Fruit fly (Drosophila melanogaster) whole organism, adult: ENCODE results near the gene CG31415.

Experiments used
- CG11617 ChIP-seq: fragments of 200-800 bp; sonication (Bioruptor generic); optimal IDR thresholded peaks from 2 replicates; lab custom pipeline; 2017; ENCODE audit warnings: mild to moderate bottlenecking, missing biosample characterization, missing genetic modification reagents, missing genetic modification characterization
- CG12768 ChIP-seq: fragments of 200-800 bp; sonication (Bioruptor generic); optimal IDR thresholded peaks from 2 replicates; lab custom pipeline; 2017; ENCODE audit warnings: missing biosample characterization, missing genetic modification characterization, mild to moderate bottlenecking, moderate library complexity, missing genetic modification reagents
- CG14711 ChIP-seq: fragments of 200-800 bp; sonication (Bioruptor generic); optimal IDR thresholded peaks from 2 replicates; lab custom pipeline; 2018; ENCODE audit warnings: missing biosample characterization, mild to moderate bottlenecking, missing genetic modification characterization, moderate library complexity
- CG1620 ChIP-seq: fragments of 200-800 bp; sonication (Bioruptor generic); optimal IDR thresholded peaks from 2 replicates; lab custom pipeline; 2016; ENCODE audit warnings: missing biosample characterization, missing genetic modification characterization
- CG33017 ChIP-seq: fragments of 200-800 bp; sonication (Bioruptor generic); optimal IDR thresholded peaks from 2 replicates; lab custom pipeline; 2018; ENCODE audit warnings: missing biosample characterization, mild to moderate bottlenecking, missing genetic modification characterization, moderate library complexity
- CG5204 ChIP-seq: fragments of 200-800 bp; sonication (Bioruptor generic); optimal IDR thresholded peaks from 2 replicates; lab custom pipeline; 2016; ENCODE audit warnings: missing biosample characterization, missing genetic modification characterization
- CG7045 ChIP-seq: fragments of 200-800 bp; sonication (Bioruptor generic); optimal IDR thresholded peaks from 2 replicates; lab custom pipeline; 2017; ENCODE audit warnings: missing biosample characterization, mild to moderate bottlenecking, missing genetic modification characterization
- CG7101 ChIP-seq: fragments of 200-800 bp; sonication (Bioruptor generic); optimal IDR thresholded peaks from 2 replicates; lab custom pipeline; 2018; ENCODE audit warnings: missing biosample characterization, mild to moderate bottlenecking, missing genetic modification characterization, moderate library complexity
- Clk ChIP-seq: fragments of 200-800 bp; sonication (Bioruptor generic); optimal IDR thresholded peaks from 2 replicates; lab custom pipeline; 2017; ENCODE audit warnings: missing biosample characterization, missing genetic modification characterization
- Crg-1 ChIP-seq: fragments of 200-800 bp; sonication (Bioruptor generic); optimal IDR thresholded peaks from 2 replicates; lab custom pipeline; 2016; ENCODE audit warnings: missing biosample characterization, missing genetic modification characterization
- Hr96 ChIP-seq: fragments of 200-800 bp; sonication (Bioruptor generic); optimal IDR thresholded peaks from 2 replicates; lab custom pipeline; 2016; ENCODE audit warnings: missing biosample characterization, missing genetic modification characterization
- Mnt ChIP-seq: fragments of 200-800 bp; sonication (Bioruptor generic); optimal IDR thresholded peaks from 2 replicates; lab custom pipeline; 2016; ENCODE audit warnings: missing biosample characterization, mild to moderate bottlenecking, missing genetic modification characterization
- bab1 ChIP-seq: fragments of 200-800 bp; sonication (Bioruptor generic); optimal IDR thresholded peaks from 3 replicates; lab custom pipeline; 2019; ENCODE audit warnings: missing biosample characterization, mild to moderate bottlenecking, missing genetic modification characterization, moderate library complexity
- cic ChIP-seq: fragments of 200-800 bp; sonication (Bioruptor generic); optimal IDR thresholded peaks from 2 replicates; lab custom pipeline; 2017; ENCODE audit warnings: missing biosample characterization, mild to moderate bottlenecking, missing genetic modification characterization, moderate library complexity
- cnc ChIP-seq, 2 experiments: fragments of >200 bp; optimal IDR thresholded peaks; 2 replicates each; lab custom pipeline; 2017
- kay ChIP-seq: fragments of 200-800 bp; sonication (Bioruptor generic); peaks from one replicate; lab custom pipeline; 2016; ENCODE audit warnings: missing biosample characterization, missing genetic modification characterization, borderline replicate concordance
- ovo ChIP-seq: fragments of 200-800 bp; sonication (Bioruptor generic); optimal IDR thresholded peaks from 2 replicates; lab custom pipeline; 2016; ENCODE audit warnings: missing biosample characterization, missing genetic modification characterization
- pad ChIP-seq: fragments of 200-800 bp; sonication (Bioruptor generic); optimal IDR thresholded peaks from 3 replicates; lab custom pipeline; 2017; ENCODE audit warnings: missing biosample characterization, missing genetic modification characterization, mild to moderate bottlenecking, moderate library complexity, missing genetic modification reagents
- tj ChIP-seq: fragments of 200-800 bp; sonication (Bioruptor generic); optimal IDR thresholded peaks from 3 replicates; lab custom pipeline; 2017; ENCODE audit warnings: missing biosample characterization, mild to moderate bottlenecking, missing genetic modification characterization, moderate library complexity
- toe ChIP-seq: fragments of 200-800 bp; sonication (Bioruptor generic); optimal IDR thresholded peaks from 2 replicates; lab custom pipeline; 2016; ENCODE audit warnings: missing biosample characterization, missing genetic modification characterization

CG31415 gene

DNA sequence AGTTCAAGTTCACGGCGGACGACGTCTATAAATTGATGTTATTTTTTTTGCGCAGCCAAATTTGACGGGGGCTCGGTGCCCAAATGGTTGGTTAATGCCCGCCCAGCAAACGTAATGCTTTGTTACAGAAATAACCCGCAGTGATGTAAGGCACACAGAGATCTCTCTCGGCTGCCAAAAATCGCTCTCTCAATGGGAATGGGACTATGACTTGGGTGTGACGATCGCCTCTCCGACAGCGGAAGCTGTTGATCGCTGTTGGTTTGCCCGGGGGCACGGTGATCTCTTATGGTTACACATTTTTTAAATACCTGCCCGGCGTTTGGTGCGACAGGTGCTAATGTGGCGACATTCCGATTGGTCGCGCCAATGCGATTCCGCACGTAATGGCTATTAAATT lies 26.8 kb downstream of the CG31415 start:
- TF ChIP-seq CG5204 (GFP tag; lab: Kevin White, UChicago): no peak
- TF ChIP-seq CG11617 (GFP tag; lab: Kevin White, UChicago): no peak
- TF ChIP-seq toe: no peak
- no peak for TF ChIP-seq CG14711 (tag; lab: Kevin White, UChicago)
- no peak for TF ChIP-seq CG7101 (tag; lab: Kevin White, UChicago)
- TF ChIP-seq Mnt (GFP tag; lab: Kevin White, UChicago): no peak

DNA sequence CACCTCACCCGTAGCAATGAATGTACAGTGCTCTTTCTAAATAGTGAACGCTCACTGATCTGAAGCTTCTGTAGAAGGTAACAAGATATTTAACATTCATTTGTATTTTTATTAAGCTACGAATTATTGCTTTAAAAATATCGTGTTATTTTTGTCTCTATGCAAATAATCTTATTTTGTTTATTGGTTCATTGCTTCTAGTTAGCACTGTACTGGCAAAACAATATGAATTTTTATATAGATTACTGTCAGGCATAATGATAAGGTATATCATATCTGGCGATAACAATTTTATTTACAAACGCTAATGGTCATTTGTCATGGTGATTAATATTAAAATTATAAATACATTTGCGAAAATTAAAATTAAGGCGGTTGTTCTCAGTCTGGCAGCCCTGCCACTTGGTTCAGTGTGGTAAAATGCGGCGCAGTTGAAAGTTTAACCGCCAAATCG lies 28.2 kb downstream of the CG31415 start, which contains the start of gene CG9471:
CG9471 (minus strand) TSS at position 24 of the 454 bp plus-strand sequence.
- peak; percentile 84 for TF ChIP-seq pad
- peak; percentile 92 for TF ChIP-seq CG14711 (tag; lab: Kevin White, UChicago)
- TF ChIP-seq CG7045: peak; percentile 94
- peak; percentile 91 for TF ChIP-seq Clk
- TF ChIP-seq Crg-1 (GFP tag; lab: Kevin White, UChicago): peak; percentile 88
- TF ChIP-seq CG1620: peak; percentile 95
- TF ChIP-seq cic (GFP tag; lab: Kevin White, UChicago): peak; percentile 94
- TF ChIP-seq ovo (GFP tag; lab: Kevin White, UChicago): peak; percentile 88
- TF ChIP-seq CG5204 (GFP tag; lab: Kevin White, UChicago): peak; percentile 97
- TF ChIP-seq CG12768 (GFP tag; lab: Kevin White, UChicago): peak; percentile 97
- peak; percentile 98 for TF ChIP-seq bab1
- no peak for TF ChIP-seq kay (GFP tag; lab: Kevin White, UChicago)
- peak; percentile 78 for TF ChIP-seq tj
- no peak for TF ChIP-seq cnc (optimal IDR thresholded peaks at IDR 0.05; lab: Kevin White, UChicago)
- peak; percentile 95 for TF ChIP-seq Hr96
- TF ChIP-seq CG7101 (tag; lab: Kevin White, UChicago): peak; percentile 97
- peak; percentile 96 for TF ChIP-seq CG11617 (GFP tag; lab: Kevin White, UChicago)
- peak; percentile 92 for TF ChIP-seq Mnt (GFP tag; lab: Kevin White, UChicago)
- TF ChIP-seq toe: peak; percentile 96
- TF ChIP-seq CG33017 (tag; lab: Kevin White, UChicago): peak; percentile 98

DNA sequence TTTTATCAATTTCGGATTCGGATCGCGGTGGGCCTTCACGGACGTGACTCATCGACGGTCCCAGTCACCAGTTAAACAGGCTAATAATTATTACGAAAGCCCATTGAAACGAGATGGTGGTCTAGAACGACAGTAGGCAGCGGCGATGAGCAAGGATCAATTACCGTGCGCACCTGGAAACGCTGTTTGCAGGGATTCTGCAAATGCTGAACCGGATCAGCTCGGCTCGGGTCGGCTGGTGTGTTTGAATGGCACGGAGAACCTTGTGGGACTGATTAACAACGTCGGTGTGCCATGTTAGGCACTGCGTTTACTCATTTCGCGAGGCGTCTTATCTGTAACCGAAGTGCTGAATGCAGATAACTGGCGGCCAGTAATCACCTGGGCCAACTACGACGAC lies 30.8 kb downstream of the CG31415 start, which contains the start of gene Whamy:
Whamy (minus strand) TSS at position 273 of the 400 bp plus-strand sequence.
- peak; percentile 12 for TF ChIP-seq CG33017 (tag; lab: Kevin White, UChicago)
- no peak for TF ChIP-seq toe
- TF ChIP-seq cnc (optimal IDR thresholded peaks at IDR 0.05; lab: Kevin White, UChicago): no peak
- TF ChIP-seq pad: no peak
- TF ChIP-seq CG12768 (GFP tag; lab: Kevin White, UChicago): peak; percentile 5
- TF ChIP-seq Mnt (GFP tag; lab: Kevin White, UChicago): peak; percentile 36
- peak; percentile 92 for TF ChIP-seq cic (GFP tag; lab: Kevin White, UChicago)
- TF ChIP-seq CG11617 (GFP tag; lab: Kevin White, UChicago): no peak

DNA sequence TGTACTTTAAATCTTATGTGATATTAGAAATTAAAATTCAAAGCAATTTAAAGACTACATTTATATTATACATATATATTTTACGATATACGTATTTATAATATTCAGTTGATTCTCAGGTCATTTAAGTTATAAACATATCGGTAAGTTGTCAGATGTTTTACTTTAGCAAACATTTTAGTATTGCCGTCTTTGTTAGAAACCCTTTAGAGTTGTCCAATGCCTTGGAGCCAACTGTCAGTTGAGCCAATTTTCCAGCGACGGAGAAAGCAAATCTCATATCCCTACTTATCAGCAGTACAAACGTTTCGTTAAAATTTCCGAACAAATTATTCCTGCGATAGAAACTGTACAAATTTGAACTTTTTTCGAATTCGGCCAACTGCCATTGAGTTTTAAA lies 31.5 kb downstream of the CG31415 start, which contains the start of gene topi:
topi (plus strand) TSS at position 301 of the 400 bp plus-strand sequence.
- TF ChIP-seq CG14711 (tag; lab: Kevin White, UChicago) (no peak), Mnt (GFP tag; lab: Kevin White, UChicago) (no peak), toe (no peak), pad (no peak), cic (GFP tag; lab: Kevin White, UChicago) (no peak), Crg-1 (GFP tag; lab: Kevin White, UChicago) (no peak), tj (no peak), CG11617 (GFP tag; lab: Kevin White, UChicago) (no peak), CG12768 (GFP tag; lab: Kevin White, UChicago) (no peak), cnc (optimal IDR thresholded peaks at IDR 0.05; lab: Kevin White, UChicago) (no peak), CG1620 (no peak), bab1 (no peak), Hr96 (no peak), ovo (GFP tag; lab: Kevin White, UChicago) (no peak), CG7101 (tag; lab: Kevin White, UChicago) (no peak)

DNA sequence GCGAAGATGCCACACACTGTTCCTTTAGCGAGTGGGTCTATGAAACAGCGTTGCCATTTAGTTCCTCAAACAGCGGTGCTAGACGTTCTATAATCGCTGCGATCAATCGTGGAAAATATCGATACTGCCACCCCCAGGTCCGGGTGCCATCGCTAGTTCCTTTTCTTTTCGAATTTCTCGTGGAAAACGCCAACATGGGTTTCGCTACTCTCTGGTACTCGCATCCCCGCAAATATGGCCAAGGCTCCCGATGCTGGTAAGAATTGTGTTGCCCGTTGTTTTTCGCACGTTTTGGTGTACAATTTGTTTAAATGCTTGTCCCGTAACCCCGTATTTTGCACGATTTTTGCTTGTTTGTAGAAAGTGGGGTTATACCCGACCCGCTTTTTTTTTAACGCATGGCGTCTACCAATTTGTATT lies 34.6 kb downstream of the CG31415 start, which contains the start of gene RpS29:
RpS29 (plus strand) TSS at position 102 of the 420 bp plus-strand sequence.
- TF ChIP-seq tj: peak; percentile 50
- peak; percentile 53 for TF ChIP-seq CG33017 (tag; lab: Kevin White, UChicago)
- TF ChIP-seq pad: peak; percentile 71
- peak; percentile 73 for TF ChIP-seq ovo (GFP tag; lab: Kevin White, UChicago)
- peak; percentile 90 for TF ChIP-seq Mnt (GFP tag; lab: Kevin White, UChicago)
- TF ChIP-seq CG1620: peak; percentile 94
- TF ChIP-seq CG12768 (GFP tag; lab: Kevin White, UChicago): peak; percentile 70
- TF ChIP-seq CG14711 (tag; lab: Kevin White, UChicago): peak; percentile 69
- peak; percentile 86 for TF ChIP-seq CG7101 (tag; lab: Kevin White, UChicago)
- peak; percentile 62 for TF ChIP-seq Clk
- TF ChIP-seq Crg-1 (GFP tag; lab: Kevin White, UChicago): peak; percentile 93
- TF ChIP-seq CG5204 (GFP tag; lab: Kevin White, UChicago): no peak
- TF ChIP-seq toe: peak; percentile 92
- peak; percentile 74 for TF ChIP-seq cic (GFP tag; lab: Kevin White, UChicago)
- TF ChIP-seq CG11617 (GFP tag; lab: Kevin White, UChicago): peak; percentile 83
- TF ChIP-seq bab1: peak; percentile 93
- TF ChIP-seq CG7045: peak; percentile 42
- no peak for TF ChIP-seq cnc (optimal IDR thresholded peaks at IDR 0.05; lab: Kevin White, UChicago)
- TF ChIP-seq Hr96: peak; percentile 87
- no peak for TF ChIP-seq kay (GFP tag; lab: Kevin White, UChicago)

DNA sequence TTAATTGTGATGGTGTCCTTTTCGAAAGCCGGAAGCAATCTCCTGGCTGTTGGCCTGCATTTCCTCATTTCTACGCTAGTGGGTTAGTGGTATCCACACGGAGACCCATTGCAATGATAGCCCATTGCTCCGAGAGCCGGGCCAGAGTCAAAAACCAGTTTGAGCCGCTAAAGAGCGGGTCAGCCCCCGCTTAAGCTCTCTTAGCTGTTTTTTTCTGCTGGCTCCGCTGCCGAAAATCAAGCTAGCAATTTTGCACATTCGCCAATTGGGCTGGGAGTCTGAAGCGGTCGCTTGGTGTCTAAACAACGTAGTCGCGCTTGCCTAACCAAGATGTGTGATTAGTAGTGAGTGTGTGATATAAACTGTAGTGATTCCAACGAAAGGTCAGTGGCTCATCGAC lies 36.4 kb downstream of the CG31415 start, which contains the start of gene CG12947:
CG12947 (plus strand) TSS at position 301 of the 400 bp plus-strand sequence.
- TF ChIP-seq CG1620: no peak
- no peak for TF ChIP-seq Mnt (GFP tag; lab: Kevin White, UChicago)
- no peak for TF ChIP-seq pad
- no peak for TF ChIP-seq ovo (GFP tag; lab: Kevin White, UChicago)
- no peak for TF ChIP-seq bab1
- no peak for TF ChIP-seq cnc (optimal IDR thresholded peaks at IDR 0.05; lab: Kevin White, UChicago)
- TF ChIP-seq kay (GFP tag; lab: Kevin White, UChicago): no peak
- no peak for TF ChIP-seq Hr96
- no peak for TF ChIP-seq CG14711 (tag; lab: Kevin White, UChicago)
- no peak for TF ChIP-seq CG5204 (GFP tag; lab: Kevin White, UChicago)
